Worm (Caenorhabditis elegans): ENCODE results near the gene C38H2.3.

C38H2.3 gene

ce11 chrIII:10376041-10376440 lies 10.3 kb downstream of the C38H2.3 start:
- TF ChIP-seq ZK546.5 (tag; optimal IDR thresholded peaks at IDR 0.05) (no peak), zag-1 (tag; optimal IDR thresholded peaks at IDR 0.05) (no peak), pha-4 (tag; optimal IDR thresholded peaks at IDR 0.05) (peak; percentile 8), sea-2 (GFP tag; optimal IDR thresholded peaks at IDR 0.05) (no peak), nhr-25 (tag; optimal IDR thresholded peaks at IDR 0.05) (no peak), nhr-76 (tag; optimal IDR thresholded peaks at IDR 0.05) (no peak), elt-2 (tag; optimal IDR thresholded peaks at IDR 0.05) (peak; percentile 78), pqm-1 (tag; optimal IDR thresholded peaks at IDR 0.05) (no peak), nhr-28 (tag; optimal IDR thresholded peaks at IDR 0.05) (no peak), ceh-9 (tag; optimal IDR thresholded peaks at IDR 0.05) (no peak), ztf-4 (tag; optimal IDR thresholded peaks at IDR 0.05) (no peak)

- TF ChIP-seq ceh-16 (tag; optimal IDR thresholded peaks at IDR 0.05) (no peak), ztf-11 (tag; optimal IDR thresholded peaks at IDR 0.05) (no peak), nfya-1 (tag; optimal IDR thresholded peaks at IDR 0.05; ENCODE audit: insufficient read depth) (no peak), lin-39 (tag; optimal IDR thresholded peaks at IDR 0.05) (no peak), ceh-82 (tag; optimal IDR thresholded peaks at IDR 0.05) (no peak), ztf-4 (tag; optimal IDR thresholded peaks at IDR 0.05) (no peak), aly-2 (tag; optimal IDR thresholded peaks at IDR 0.05) (no peak), zag-1 (tag; optimal IDR thresholded peaks at IDR 0.05) (no peak), eor-1 (tag; optimal IDR thresholded peaks at IDR 0.05) (no peak), fkh-2 (tag; optimal IDR thresholded peaks at IDR 0.05) (no peak), ceh-28 (tag; optimal IDR thresholded peaks at IDR 0.05) (no peak), pqm-1 (tag; optimal IDR thresholded peaks at IDR 0.05) (no peak), nhr-43 (tag; optimal IDR thresholded peaks at IDR 0.05; ENCODE audit: poor library complexity, severe bottlenecking) (no peak), elt-1 (tag; optimal IDR thresholded peaks at IDR 0.05) (no peak)
Observed at ce11 chrIII:10373845-10374244, 12.5 kb downstream of the C38H2.3 start.

ce11 chrIII:10367355-10367909 lies 18.9 kb downstream of the C38H2.3 start:
- TF ChIP-seq nfya-1 (tag; optimal IDR thresholded peaks at IDR 0.05; ENCODE audit: insufficient read depth) (peak; percentile 31), hmg-11 (tag; optimal IDR thresholded peaks at IDR 0.05) (peak; percentile 8), daf-12 (tag; optimal IDR thresholded peaks at IDR 0.05) (no peak)

- no peak for TF ChIP-seq lin-39 (tag; optimal IDR thresholded peaks at IDR 0.05)
- TF ChIP-seq unc-62 (GFP tag; optimal IDR thresholded peaks at IDR 0.05): no peak
- TF ChIP-seq nhr-11 (tag; optimal IDR thresholded peaks at IDR 0.05): no peak
Observed at ce11 chrIII:10364656-10365055, 21.7 kb downstream of the C38H2.3 start, which contains the start of gene tbc-8. Gene tbc-8 (plus strand): TSS chrIII:10364956.

ce11 chrIII:10362920-10363319 lies 23.5 kb downstream of the C38H2.3 start:
- no peak for TF ChIP-seq nhr-76 (tag; optimal IDR thresholded peaks at IDR 0.05)
- no peak for TF ChIP-seq zag-1 (tag; optimal IDR thresholded peaks at IDR 0.05)

- TF ChIP-seq fkh-10 (GFP tag; optimal IDR thresholded peaks at IDR 0.05): no peak
Observed at ce11 chrIII:10361456-10361855, 24.9 kb downstream of the C38H2.3 start.

- TF ChIP-seq skn-1 (tag; optimal IDR thresholded peaks at IDR 0.05): no peak
- TF ChIP-seq nhr-237 (tag; optimal IDR thresholded peaks at IDR 0.05): no peak
- peak; percentile 12 for TF ChIP-seq fkh-10 (GFP tag; optimal IDR thresholded peaks at IDR 0.05)
Observed at ce11 chrIII:10359916-10360315, 26.5 kb downstream of the C38H2.3 start.

ce11 chrIII:10358751-10359150 lies 27.6 kb downstream of the C38H2.3 start:
- TF ChIP-seq mdl-1 (tag; optimal IDR thresholded peaks at IDR 0.05): no peak
- peak; percentile 36 for TF ChIP-seq fkh-10 (GFP tag; optimal IDR thresholded peaks at IDR 0.05)
- TF ChIP-seq nhr-67 (tag; optimal IDR thresholded peaks at IDR 0.05): no peak
- TF ChIP-seq nfya-1 (tag; optimal IDR thresholded peaks at IDR 0.05; ENCODE audit: insufficient read depth): peak; percentile 28
- TF ChIP-seq nhr-77 (tag; optimal IDR thresholded peaks at IDR 0.05): no peak
